Fruit fly (Drosophila melanogaster) whole organism, embryonic: ENCODE measurements around the gene Tmtc4.

Experiments
- CG10431 ChIP-seq: fragments of 200-800 bp; sonication (Bioruptor generic); optimal IDR thresholded peaks from 3 replicates; lab custom pipeline; 2018; ENCODE audit warnings: missing biosample characterization, mild to moderate bottlenecking, missing genetic modification characterization
- CG10565 ChIP-seq: fragments of 200-800 bp; sonication (Bioruptor generic); optimal IDR thresholded peaks from 3 replicates; lab custom pipeline; 2016; ENCODE audit warnings: missing biosample characterization, mild to moderate bottlenecking, missing genetic modification characterization
- CG12769 ChIP-seq: fragments of 200-800 bp; sonication (Bioruptor generic); optimal IDR thresholded peaks from 2 replicates; lab custom pipeline; 2019; ENCODE audit warnings: missing biosample characterization, mild to moderate bottlenecking, missing genetic modification characterization, moderate library complexity
- CG15269 ChIP-seq: fragments of 200-800 bp; sonication (Bioruptor generic); optimal IDR thresholded peaks from 2 replicates; lab custom pipeline; 2018; ENCODE audit warnings: missing biosample characterization, mild to moderate bottlenecking, missing genetic modification characterization, moderate library complexity
- CG1647 ChIP-seq: fragments of 200-800 bp; sonication (Bioruptor generic); optimal IDR thresholded peaks from 3 replicates; lab custom pipeline; 2016; ENCODE audit warnings: missing biosample characterization, missing genetic modification characterization
- CG31388 ChIP-seq: fragments of 200-800 bp; sonication (Bioruptor generic); optimal IDR thresholded peaks from 2 replicates; lab custom pipeline; 2016; ENCODE audit warnings: missing biosample characterization, missing genetic modification characterization
- CG3163 ChIP-seq: fragments of 200-800 bp; sonication (Bioruptor generic); optimal IDR thresholded peaks from 3 replicates; lab custom pipeline; 2016; ENCODE audit warnings: missing biosample characterization, missing genetic modification characterization
- CG32767 ChIP-seq: fragments of 200-800 bp; sonication (Bioruptor generic); IDR thresholded peaks from 2 replicates; pipeline ENCODE4 v1.3.6; 2022; ENCODE audit warnings: missing biosample characterization, missing genetic modification characterization
- CG3407 ChIP-seq: fragments of 200-800 bp; sonication (Bioruptor generic); optimal IDR thresholded peaks from 2 replicates; lab custom pipeline; 2018; ENCODE audit warnings: missing biosample characterization, mild to moderate bottlenecking, missing genetic modification characterization
- CG7928 ChIP-seq: fragments of 200-800 bp; sonication (Bioruptor generic); optimal IDR thresholded peaks from 2 replicates; lab custom pipeline; 2017; ENCODE audit warnings: missing biosample characterization, mild to moderate bottlenecking, missing genetic modification characterization
- CG7987 ChIP-seq: fragments of 200-800 bp; sonication (Bioruptor generic); optimal IDR thresholded peaks from 2 replicates; lab custom pipeline; 2018; ENCODE audit warnings: missing biosample characterization, mild to moderate bottlenecking, missing genetic modification characterization, moderate library complexity
- CG8290 ChIP-seq, 3 experiments: fragments of 200-800 bp; sonication (Bioruptor generic); optimal IDR thresholded peaks; 2 replicates each; lab custom pipeline; 2016 to 2019; ENCODE audit warnings: missing biosample characterization in 3 of 3, missing genetic modification characterization in 3 of 3, mild to moderate bottlenecking in 2 of 3, moderate library complexity in 1 of 3
- CG8359 ChIP-seq: fragments of 200-800 bp; sonication (Bioruptor generic); optimal IDR thresholded peaks from 2 replicates; lab custom pipeline; 2017; ENCODE audit warnings: missing biosample characterization, mild to moderate bottlenecking, missing genetic modification characterization, borderline replicate concordance
- CG8478 ChIP-seq: fragments of >200 bp; optimal IDR thresholded peaks from 2 replicates; lab custom pipeline; 2018
- CG9797 ChIP-seq: fragments of 200-800 bp; sonication (Bioruptor generic); optimal IDR thresholded peaks from 3 replicates; lab custom pipeline; 2018; ENCODE audit warnings: missing biosample characterization, mild to moderate bottlenecking, missing genetic modification characterization
- D ChIP-seq, 2 experiments: fragments of 200-800 bp in 1 of 2; fragments of >200 bp in 1 of 2; sonication (Bioruptor generic) in 1 of 2; optimal IDR thresholded peaks; 2 replicates in 1 of 2; 3 replicates in 1 of 2; lab custom pipeline; 2017; ENCODE audit warnings: mild to moderate bottlenecking in 1 of 2, missing biosample characterization in 1 of 2, missing genetic modification characterization in 1 of 2, missing genetic modification reagents in 1 of 2
- Dek ChIP-seq: fragments of 200-800 bp; sonication (Bioruptor generic); optimal IDR thresholded peaks from 3 replicates; lab custom pipeline; 2019; ENCODE audit warnings: missing biosample characterization, mild to moderate bottlenecking, missing genetic modification characterization, moderate library complexity
- Dip3 ChIP-seq: fragments of 200-800 bp; sonication (Bioruptor generic); optimal IDR thresholded peaks from 3 replicates; lab custom pipeline; 2016; ENCODE audit warnings: missing biosample characterization, missing genetic modification characterization
- Dref ChIP-seq: fragments of 200-800 bp; sonication (Bioruptor generic); IDR thresholded peaks from 2 replicates; pipeline ENCODE4 v1.3.6; 2022; ENCODE audit warnings: missing biosample characterization, missing genetic modification characterization
- Fer3 ChIP-seq: fragments of 200-800 bp; sonication (Bioruptor generic); optimal IDR thresholded peaks from 2 replicates; lab custom pipeline; 2018; ENCODE audit warnings: missing biosample characterization, mild to moderate bottlenecking, missing genetic modification characterization, moderate library complexity
- MBD-R2 ChIP-seq: fragments of 200-800 bp; sonication (Bioruptor generic); IDR thresholded peaks from 2 replicates; pipeline ENCODE4 v1.3.6; 2022; ENCODE audit warnings: missing biosample characterization, missing genetic modification characterization
- MESR4 ChIP-seq: fragments of 200-800 bp; sonication (Bioruptor generic); optimal IDR thresholded peaks from 2 replicates; lab custom pipeline; 2018; ENCODE audit warnings: missing biosample characterization, mild to moderate bottlenecking, missing genetic modification characterization, moderate library complexity
- Mad ChIP-seq: fragments of 200-800 bp; sonication (Bioruptor generic); optimal IDR thresholded peaks from 2 replicates; lab custom pipeline; 2016; ENCODE audit warnings: missing biosample characterization, missing genetic modification characterization
- Max ChIP-seq: fragments of 200-800 bp; sonication (Bioruptor generic); optimal IDR thresholded peaks from 2 replicates; lab custom pipeline; 2016; ENCODE audit warnings: missing biosample characterization, mild to moderate bottlenecking, missing genetic modification characterization
- Neu2 ChIP-seq: fragments of 200-800 bp; sonication (Bioruptor generic); optimal IDR thresholded peaks from 3 replicates; lab custom pipeline; 2016; ENCODE audit warnings: missing biosample characterization, missing genetic modification characterization, borderline replicate concordance
- ash1 ChIP-seq: fragments of 200-800 bp; sonication (Bioruptor generic); optimal IDR thresholded peaks from 2 replicates; lab custom pipeline; 2018; ENCODE audit warnings: missing biosample characterization, mild to moderate bottlenecking, missing genetic modification characterization
- bab2 ChIP-seq: fragments of 200-800 bp; sonication (Bioruptor generic); optimal IDR thresholded peaks from 2 replicates; lab custom pipeline; 2016; ENCODE audit warnings: missing biosample characterization, missing genetic modification characterization
- bbx ChIP-seq: fragments of 200-800 bp; sonication (Bioruptor generic); IDR thresholded peaks from 2 replicates; pipeline ENCODE4 v1.3.6; 2022; ENCODE audit warnings: missing biosample characterization, missing genetic modification characterization; ENCODE audit not compliant: partially characterized antibody
- chinmo ChIP-seq: fragments of 200-800 bp; sonication (Bioruptor generic); IDR thresholded peaks from 4 replicates; pipeline ENCODE4 v1.3.6; 2022; ENCODE audit warnings: missing biosample characterization, missing genetic modification characterization; ENCODE audit not compliant: partially characterized antibody
- croc ChIP-seq: fragments of 200-800 bp; sonication (Bioruptor generic); conservative IDR thresholded peaks from 3 replicates; pipeline ENCODE4 v1.3.6; 2022; ENCODE audit warnings: missing biosample characterization, missing genetic modification characterization
- ewg ChIP-seq: fragments of 200-800 bp; sonication (Bioruptor generic); optimal IDR thresholded peaks from 3 replicates; lab custom pipeline; 2017; ENCODE audit warnings: mild to moderate bottlenecking, missing biosample characterization, missing genetic modification reagents, missing genetic modification characterization
- eyg ChIP-seq: fragments of 200-800 bp; sonication (Bioruptor generic); optimal IDR thresholded peaks from 3 replicates; lab custom pipeline; 2016; ENCODE audit warnings: missing biosample characterization, missing genetic modification characterization
- grn ChIP-seq: fragments of 200-800 bp; sonication (Bioruptor generic); optimal IDR thresholded peaks from 3 replicates; lab custom pipeline; 2017; ENCODE audit warnings: missing biosample characterization, missing genetic modification characterization
- kah ChIP-seq: fragments of 200-800 bp; sonication (Bioruptor generic); optimal IDR thresholded peaks from 2 replicates; lab custom pipeline; 2018; ENCODE audit warnings: missing biosample characterization, mild to moderate bottlenecking, missing genetic modification characterization
- onecut ChIP-seq: fragments of 200-800 bp; sonication (Bioruptor generic); IDR thresholded peaks from 2 replicates; pipeline ENCODE4 v1.3.6; 2022; ENCODE audit warnings: missing biosample characterization, missing genetic modification characterization
- p53 ChIP-seq: fragments of 200-800 bp; sonication (Bioruptor generic); optimal IDR thresholded peaks from 2 replicates; lab custom pipeline; 2016; ENCODE audit warnings: missing biosample characterization, missing genetic modification characterization
- pnt ChIP-seq: fragments of 200-800 bp; sonication (Bioruptor generic); optimal IDR thresholded peaks from 3 replicates; lab custom pipeline; 2016; ENCODE audit warnings: missing biosample characterization, missing genetic modification characterization
- pzg ChIP-seq: fragments of 200-800 bp; sonication (Bioruptor generic); optimal IDR thresholded peaks from 3 replicates; lab custom pipeline; 2018; ENCODE audit warnings: missing biosample characterization, mild to moderate bottlenecking, missing genetic modification characterization, moderate library complexity
- run ChIP-seq: fragments of 200-800 bp; sonication (Bioruptor generic); optimal IDR thresholded peaks from 3 replicates; lab custom pipeline; 2018; ENCODE audit warnings: missing biosample characterization, mild to moderate bottlenecking, missing genetic modification characterization
- tap ChIP-seq: fragments of 200-800 bp; optimal IDR thresholded peaks from 3 replicates; lab custom pipeline; 2019; ENCODE audit warnings: missing biosample characterization, mild to moderate bottlenecking, missing genetic modification characterization, moderate library complexity
- unc-4 ChIP-seq: fragments of 200-800 bp; sonication (Bioruptor generic); IDR thresholded peaks from 2 replicates; pipeline ENCODE4 v1.3.6; 2022; ENCODE audit warnings: missing biosample characterization, missing genetic modification characterization; ENCODE audit not compliant: partially characterized antibody
- vvl ChIP-seq: fragments of 200-800 bp; sonication (Bioruptor generic); IDR thresholded peaks from 2 replicates; pipeline ENCODE4 v1.3.6; 2022; ENCODE audit warnings: missing biosample characterization, missing genetic modification characterization
- wek ChIP-seq: fragments of 200-800 bp; sonication (Bioruptor generic); optimal IDR thresholded peaks from 3 replicates; lab custom pipeline; 2018; ENCODE audit warnings: missing biosample characterization, mild to moderate bottlenecking, missing genetic modification characterization, moderate library complexity

The Tmtc4 gene

DNA sequence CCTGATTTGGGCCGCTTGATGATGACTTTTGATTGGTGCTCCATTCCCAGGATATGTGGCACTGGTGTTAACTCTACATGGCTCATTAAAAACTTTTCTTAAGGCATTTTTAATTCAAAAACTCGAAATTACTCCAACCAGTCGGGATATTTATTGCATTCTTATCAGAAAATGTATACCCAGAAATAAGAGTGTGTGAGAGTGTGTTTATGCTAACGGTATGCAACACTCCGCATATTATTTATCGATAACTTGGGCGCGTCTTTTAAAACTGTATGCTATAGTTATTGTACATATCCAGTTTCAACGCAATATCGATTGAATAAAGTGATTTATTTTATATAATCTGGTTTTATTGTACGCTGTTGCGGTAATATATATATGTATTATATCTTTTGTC lies 16.5 kb downstream of the Tmtc4 start, which contains the start of gene CG34404 (continued):
- TF ChIP-seq CG1647 (GFP tag; lab: Kevin White, UChicago) (no peak), CG12769 (tag; lab: Kevin White, UChicago) (no peak), pnt (GFP tag; lab: Kevin White, UChicago) (no peak), Mad (GFP tag; lab: Kevin White, UChicago) (no peak), CG7928 (GFP tag; lab: Kevin White, UChicago) (no peak), CG8359 (GFP tag; lab: Kevin White, UChicago) (no peak), CG8478 (lab: Kevin White, UChicago) (no peak), Fer3 (tag; lab: Kevin White, UChicago) (no peak), croc (GFP tag; lab: Robert Waterston, UW) (no peak), Max (no peak), Dip3 (no peak), CG15269 (tag; lab: Kevin White, UChicago) (no peak), Neu2 (no peak), run (tag; lab: Kevin White, UChicago) (no peak), ash1 (no peak), Dref (GFP tag; lab: Robert Waterston, UW) (peak; percentile 73), CG32767 (GFP tag; lab: Robert Waterston, UW) (peak; percentile 75), vvl (GFP tag; lab: Robert Waterston, UW) (no peak), CG9797 (GFP tag; lab: Kevin White, UChicago) (no peak), CG31388 (no peak), CG3163 (GFP tag; lab: Kevin White, UChicago) (no peak), p53 (GFP tag; lab: Kevin White, UChicago) (no peak), chinmo (GFP tag; lab: Robert Waterston, UW) (0 out of 4 replicates have a peak, but pooled peaks have one; percentile 57), kah (GFP tag; lab: Kevin White, UChicago) (no peak), wek (GFP tag; lab: Kevin White, UChicago) (no peak), pzg (GFP tag; lab: Kevin White, UChicago) (peak; percentile 46), CG3407 (GFP tag; lab: Kevin White, UChicago) (no peak), eyg (GFP tag; lab: Kevin White, UChicago) (no peak), CG10431 (GFP tag; lab: Kevin White, UChicago) (no peak), CG8290 (GFP tag; optimal IDR thresholded peaks at IDR 0.05; lab: Kevin White, UChicago) (no peak), CG8290 (tag; optimal IDR thresholded peaks at IDR 0.05; lab: Kevin White, UChicago) (peak in 1 of 2 experiments; percentile 28)

DNA sequence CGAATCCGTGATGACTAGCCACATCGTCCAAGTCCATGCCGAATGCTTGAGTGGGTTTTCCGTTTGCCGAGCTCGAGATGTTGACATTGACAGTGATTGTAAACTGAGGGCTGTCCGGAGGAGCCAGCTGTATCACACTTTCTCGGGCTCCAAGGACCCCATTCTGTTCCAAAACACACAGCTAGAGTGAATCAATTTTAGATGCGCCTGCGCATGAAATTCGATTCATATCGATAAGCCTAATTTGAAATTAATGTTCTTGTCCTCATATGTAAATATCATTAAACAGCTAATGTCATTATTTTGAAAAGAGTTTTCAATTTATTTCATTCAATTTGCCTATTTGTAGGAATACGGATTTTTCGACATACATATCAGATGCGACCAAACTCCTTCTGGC lies 18.7 kb downstream of the Tmtc4 start, which contains the start of gene CG14868:
Gene CG14868 (minus strand): TSS at position 204 of the 400 bp plus-strand sequence.
- TF ChIP-seq tap (tag; lab: Kevin White, UChicago) = no peak
- no peak for TF ChIP-seq bab2
- no peak for TF ChIP-seq CG7987 (GFP tag; lab: Kevin White, UChicago)
- TF ChIP-seq MESR4 (GFP tag; lab: Kevin White, UChicago) = peak; percentile 44
- TF ChIP-seq Dref (GFP tag; lab: Robert Waterston, UW) = no peak
- no peak for TF ChIP-seq grn (GFP tag; lab: Kevin White, UChicago)
- no peak for TF ChIP-seq wek (GFP tag; lab: Kevin White, UChicago)
- TF ChIP-seq Dek (tag; lab: Kevin White, UChicago) = no peak
- 0 out of 2 replicates have a peak, but pooled peaks have one; percentile 11 for TF ChIP-seq MBD-R2 (GFP tag; lab: Robert Waterston, UW)
- 0 out of 2 replicates have a peak, but pooled peaks have one; percentile 30 for TF ChIP-seq unc-4 (GFP tag; lab: Robert Waterston, UW)
- TF ChIP-seq bbx (GFP tag; lab: Robert Waterston, UW) = no peak
- peak; percentile 91 for TF ChIP-seq ewg (GFP tag; lab: Kevin White, UChicago)
- TF ChIP-seq onecut (GFP tag; lab: Robert Waterston, UW) = peak; percentile 48
- no peak for TF ChIP-seq CG10565 (GFP tag; lab: Kevin White, UChicago)
- no peak for TF ChIP-seq D (optimal IDR thresholded peaks at IDR 0.05; lab: Kevin White, UChicago)
- TF ChIP-seq D (GFP tag; optimal IDR thresholded peaks at IDR 0.05; lab: Kevin White, UChicago) = no peak
